Worm (Caenorhabditis elegans) whole organism, L2 larva: ENCODE measurements around the gene unc-51.
A peak's percentile ranks its signal among the peaks of the same experiment; 100 is the strongest.

Experiments used
- F13H6.1 ChIP-seq: sonication (generic microtip); optimal IDR thresholded peaks from 2 replicates; lab custom pipeline; 2016; ENCODE audit warnings: missing genetic modification characterization, missing compliant biosample characterization
- R02D3.7 ChIP-seq: fragments of 150-350 bp; optimal IDR thresholded peaks from 2 replicates; lab custom pipeline; 2014; ENCODE audit warnings: missing biosample characterization, missing genetic modification characterization
- Y55F3AM.14 ChIP-seq: fragments of 200-800 bp; sonication (Bioruptor generic); optimal IDR thresholded peaks from 2 replicates; lab custom pipeline; 2018; ENCODE audit warnings: mild to moderate bottlenecking, missing genetic modification characterization, missing compliant biosample characterization
- ZK546.5 ChIP-seq: sonication (generic microtip); optimal IDR thresholded peaks from 2 replicates; lab custom pipeline; 2017; ENCODE audit warnings: missing biosample characterization, missing genetic modification characterization
- aly-2 ChIP-seq: fragments of 150-350 bp; optimal IDR thresholded peaks from 2 replicates; lab custom pipeline; 2014; ENCODE audit warnings: missing biosample characterization, missing genetic modification characterization
- ama-1 ChIP-seq: fragments of 150-350 bp; optimal IDR thresholded peaks from 2 replicates; lab custom pipeline; 2018; ENCODE audit warnings: inconsistent platforms
- ceh-16 ChIP-seq: fragments of 150-350 bp; optimal IDR thresholded peaks from 2 replicates; lab custom pipeline; 2014; ENCODE audit warnings: missing biosample characterization, missing genetic modification characterization
- ceh-82 ChIP-seq: fragments of 150-350 bp; optimal IDR thresholded peaks from 2 replicates; lab custom pipeline; 2014; ENCODE audit warnings: missing biosample characterization, missing genetic modification characterization
- crh-2 ChIP-seq: sonication (generic microtip); optimal IDR thresholded peaks from 2 replicates; lab custom pipeline; 2017; ENCODE audit warnings: missing biosample characterization, missing genetic modification characterization
- dmd-4 ChIP-seq: sonication (generic microtip); optimal IDR thresholded peaks from 2 replicates; lab custom pipeline; 2017; ENCODE audit warnings: missing biosample characterization, missing genetic modification characterization
- egl-27 ChIP-seq: sonication (generic microtip); optimal IDR thresholded peaks from 3 replicates; lab custom pipeline; 2017; ENCODE audit warnings: missing biosample characterization, missing genetic modification reagents, missing genetic modification characterization
- elt-1 ChIP-seq: fragments of 150-350 bp; optimal IDR thresholded peaks from 2 replicates; lab custom pipeline; 2014; ENCODE audit warnings: missing biosample characterization, missing genetic modification characterization
- elt-3 ChIP-seq: sonication (generic microtip); optimal IDR thresholded peaks from 2 replicates; lab custom pipeline; 2017; ENCODE audit warnings: missing biosample characterization, missing genetic modification characterization
- fos-1 ChIP-seq: fragments of 150-350 bp; optimal IDR thresholded peaks from 2 replicates; lab custom pipeline; 2014; ENCODE audit warnings: missing biosample characterization, missing genetic modification characterization
- gmeb-1 ChIP-seq: fragments of 150-350 bp; optimal IDR thresholded peaks from 2 replicates; lab custom pipeline; 2014; ENCODE audit warnings: missing biosample characterization, missing genetic modification characterization
- lin-11 ChIP-seq: fragments of 150-350 bp; sonication (generic microtip); optimal IDR thresholded peaks from 2 replicates; lab custom pipeline; 2014; ENCODE audit warnings: missing biosample characterization, missing genetic modification characterization, inconsistent platforms, mixed read lengths
- lin-13 ChIP-seq: fragments of 150-350 bp; optimal IDR thresholded peaks from 2 replicates; lab custom pipeline; 2014; ENCODE audit warnings: missing biosample characterization, missing genetic modification reagents, missing genetic modification characterization
- mab-5 ChIP-seq: fragments of 150-350 bp; optimal IDR thresholded peaks from 2 replicates; lab custom pipeline; 2014; ENCODE audit warnings: missing biosample characterization, missing genetic modification characterization
- mbf-1 ChIP-seq: sonication (generic microtip); optimal IDR thresholded peaks from 2 replicates; lab custom pipeline; 2017; ENCODE audit warnings: missing biosample characterization, missing genetic modification characterization
- mdl-1 ChIP-seq, 2 experiments: fragments of 150-350 bp in 1 of 2; sonication (generic microtip) in 1 of 2; optimal IDR thresholded peaks; 2 replicates each; lab custom pipeline; 2017; ENCODE audit warnings: missing biosample characterization in 2 of 2, missing genetic modification characterization in 2 of 2
- nhr-11 ChIP-seq: fragments of 150-350 bp; optimal IDR thresholded peaks from 2 replicates; lab custom pipeline; 2014; ENCODE audit warnings: missing biosample characterization, missing genetic modification characterization
- nhr-12 ChIP-seq: fragments of 150-350 bp; optimal IDR thresholded peaks from 2 replicates; lab custom pipeline; 2014; ENCODE audit warnings: missing biosample characterization, missing genetic modification characterization
- nhr-129 ChIP-seq: fragments of 150-350 bp; optimal IDR thresholded peaks from 2 replicates; lab custom pipeline; 2014; ENCODE audit warnings: missing biosample characterization, missing genetic modification characterization
- nhr-21 ChIP-seq: fragments of 150-350 bp; optimal IDR thresholded peaks from 2 replicates; lab custom pipeline; 2014; ENCODE audit warnings: missing biosample characterization, missing genetic modification characterization
- nhr-23 ChIP-seq: fragments of 150-350 bp; optimal IDR thresholded peaks from 2 replicates; lab custom pipeline; 2014; ENCODE audit warnings: missing biosample characterization, missing genetic modification reagents, missing genetic modification characterization
- nhr-237 ChIP-seq: fragments of 150-350 bp; optimal IDR thresholded peaks from 2 replicates; lab custom pipeline; 2014; ENCODE audit warnings: missing biosample characterization, missing genetic modification characterization
- nhr-77 ChIP-seq: fragments of 150-350 bp; optimal IDR thresholded peaks from 2 replicates; lab custom pipeline; 2014; ENCODE audit warnings: missing biosample characterization, missing genetic modification characterization
- peb-1 ChIP-seq: fragments of 150-350 bp; optimal IDR thresholded peaks from 2 replicates; lab custom pipeline; 2014; ENCODE audit warnings: missing biosample characterization, missing genetic modification characterization
- sem-4 ChIP-seq: fragments of 150-350 bp; optimal IDR thresholded peaks from 2 replicates; lab custom pipeline; 2014; ENCODE audit warnings: missing biosample characterization, missing genetic modification reagents, missing genetic modification characterization
- sma-9 ChIP-seq, 2 experiments: fragments of 150-350 bp in 1 of 2; sonication (generic microtip) in 1 of 2; optimal IDR thresholded peaks; 2 replicates each; lab custom pipeline; 2014 to 2016; ENCODE audit warnings: missing genetic modification characterization in 2 of 2, mild to moderate bottlenecking in 1 of 2, missing biosample characterization in 1 of 2, missing compliant biosample characterization in 1 of 2, missing genetic modification reagents in 1 of 2, moderate library complexity in 1 of 2
- snpc-4 ChIP-seq: fragments of 150-350 bp; optimal IDR thresholded peaks from 2 replicates; lab custom pipeline; 2014; ENCODE audit warnings: missing biosample characterization, missing genetic modification characterization
- unc-39 ChIP-seq: fragments of 150-350 bp; optimal IDR thresholded peaks from 2 replicates; lab custom pipeline; 2014; ENCODE audit warnings: missing biosample characterization, missing genetic modification characterization
- unc-55 ChIP-seq: fragments of 150-350 bp; sonication (generic microtip); optimal IDR thresholded peaks from 3 replicates; lab custom pipeline; 2014; ENCODE audit warnings: missing biosample characterization, missing genetic modification reagents, missing genetic modification characterization
- ztf-11 ChIP-seq: sonication (generic microtip); optimal IDR thresholded peaks from 2 replicates; lab custom pipeline; 2017; ENCODE audit warnings: missing biosample characterization, missing genetic modification characterization
- ztf-4 ChIP-seq: fragments of 150-350 bp; optimal IDR thresholded peaks from 2 replicates; lab custom pipeline; 2014; ENCODE audit warnings: missing biosample characterization, missing genetic modification characterization

unc-51 gene

DNA sequence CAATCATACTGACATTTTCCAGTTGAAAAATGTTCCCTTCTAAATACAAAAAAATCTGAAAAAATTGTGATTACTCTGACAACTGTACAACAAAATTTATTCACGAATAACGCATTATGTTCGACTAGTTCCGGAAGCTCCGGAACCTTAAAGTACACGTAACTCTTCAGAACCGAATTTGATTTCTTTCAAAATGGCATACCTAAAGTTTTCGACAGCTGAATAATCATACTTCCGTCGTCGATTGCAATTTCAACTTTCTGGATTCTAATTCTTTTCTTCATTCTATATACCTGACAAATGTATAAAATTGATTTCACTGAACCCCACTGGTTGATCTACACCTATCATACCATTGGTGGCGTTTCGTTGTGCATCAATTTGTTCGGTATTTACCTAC lies 16.6 kb downstream of the unc-51 start, which contains the start of gene sri-67:
sri-67 (plus strand) TSS at position 301 of the 400 bp plus-strand sequence.
- no peak for TF ChIP-seq aly-2 (tag; lab: Kevin White, UChicago)
- TF ChIP-seq elt-3 (tag; lab: Kevin White, UChicago): no peak
- no peak for TF ChIP-seq R02D3.7 (tag; lab: Kevin White, UChicago)
- TF ChIP-seq egl-27 (tag; lab: Kevin White, UChicago): no peak
- TF ChIP-seq nhr-23: no peak
- TF ChIP-seq nhr-129: no peak
- no peak for TF ChIP-seq ZK546.5 (tag; lab: Kevin White, UChicago)
- TF ChIP-seq dmd-4: no peak
- TF ChIP-seq gmeb-1 (tag; lab: Kevin White, UChicago): no peak
- no peak for TF ChIP-seq sma-9 (GFP tag; optimal IDR thresholded peaks at IDR 0.05; lab: Kevin White, UChicago)
- TF ChIP-seq sma-9 (tag; optimal IDR thresholded peaks at IDR 0.05; lab: Kevin White, UChicago): no peak
- no peak for TF ChIP-seq mbf-1 (tag; lab: Kevin White, UChicago)
- no peak for TF ChIP-seq ztf-4 (tag; lab: Kevin White, UChicago)
- TF ChIP-seq, all 48 proteins: peak for 0

DNA sequence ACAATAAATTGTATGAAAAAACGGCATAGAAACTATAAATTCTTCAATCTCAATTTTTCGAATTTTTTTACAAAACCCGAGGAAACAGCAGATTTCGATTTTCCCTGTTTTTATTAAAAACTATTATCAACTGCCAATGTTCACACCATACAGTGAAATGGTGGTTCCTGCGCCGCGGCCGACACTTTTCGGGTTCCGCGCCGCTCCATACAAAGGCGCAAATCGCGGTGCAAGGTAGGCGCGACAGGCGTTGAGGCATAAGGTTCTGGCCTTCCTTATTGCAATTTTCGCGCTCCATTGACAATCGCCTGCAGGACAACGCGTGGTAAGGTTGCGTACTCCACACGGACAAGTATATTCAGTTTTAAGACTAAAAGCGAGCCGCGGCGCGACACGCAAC lies 17.5 kb downstream of the unc-51 start:
- TF ChIP-seq crh-2 (tag; lab: Kevin White, UChicago): no peak
- no peak for TF ChIP-seq ceh-82
- no peak for TF ChIP-seq F13H6.1 (tag; lab: Kevin White, UChicago)
- no peak for TF ChIP-seq R02D3.7 (tag; lab: Kevin White, UChicago)
- no peak for TF ChIP-seq dmd-4
- TF ChIP-seq elt-3 (tag; lab: Kevin White, UChicago): no peak
- no peak for TF ChIP-seq nhr-12 (tag; lab: Kevin White, UChicago)
- TF ChIP-seq ceh-16 (tag; lab: Kevin White, UChicago): no peak
- no peak for TF ChIP-seq mab-5
- TF ChIP-seq nhr-129: no peak
- no peak for TF ChIP-seq ztf-11

DNA sequence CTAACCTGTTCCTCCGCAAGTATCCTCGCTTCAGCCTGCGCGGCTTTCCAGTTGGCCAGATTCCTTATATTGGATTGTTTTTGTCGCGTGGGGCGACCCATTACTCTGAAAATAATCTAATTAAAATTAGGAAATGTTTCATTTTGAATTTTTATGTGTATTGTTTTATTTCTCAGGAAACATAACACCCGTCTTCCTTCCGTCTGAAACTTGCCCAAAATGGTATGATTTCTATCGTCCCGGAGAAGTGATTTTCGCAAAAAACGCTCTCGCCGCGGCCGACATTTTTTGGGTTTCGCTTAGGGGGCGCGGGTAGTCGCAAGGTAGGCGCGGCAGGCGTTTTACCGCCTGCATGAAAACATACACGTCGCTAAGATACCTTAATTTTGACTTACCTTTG lies 18.1 kb downstream of the unc-51 start, which contains the start of gene clec-260:
clec-260 (minus strand) TSS at position 101 of the 400 bp plus-strand sequence.
- TF ChIP-seq elt-1 (tag; lab: Kevin White, UChicago): no peak
- no peak for TF ChIP-seq unc-39 (tag; lab: Kevin White, UChicago)
- no peak for TF ChIP-seq dmd-4
- no peak for TF ChIP-seq ceh-16 (tag; lab: Kevin White, UChicago)
- TF ChIP-seq sem-4 (tag; lab: Kevin White, UChicago): no peak
- TF ChIP-seq aly-2 (tag; lab: Kevin White, UChicago): no peak
- TF ChIP-seq lin-11 (tag; lab: Kevin White, UChicago): no peak
- TF ChIP-seq unc-55 (GFP tag; lab: Kevin White, UChicago): no peak
- TF ChIP-seq Y55F3AM.14 (GFP tag; lab: Kevin White, UChicago): no peak
- no peak for TF ChIP-seq lin-13
- TF ChIP-seq ztf-4 (tag; lab: Kevin White, UChicago): no peak
- TF ChIP-seq R02D3.7 (tag; lab: Kevin White, UChicago): no peak
- TF ChIP-seq nhr-129: no peak
- TF ChIP-seq ama-1 (lab: Kevin White, UChicago): no peak
- no peak for TF ChIP-seq snpc-4 (tag; lab: Kevin White, UChicago)
- TF ChIP-seq peb-1 (tag; lab: Kevin White, UChicago): no peak

DNA sequence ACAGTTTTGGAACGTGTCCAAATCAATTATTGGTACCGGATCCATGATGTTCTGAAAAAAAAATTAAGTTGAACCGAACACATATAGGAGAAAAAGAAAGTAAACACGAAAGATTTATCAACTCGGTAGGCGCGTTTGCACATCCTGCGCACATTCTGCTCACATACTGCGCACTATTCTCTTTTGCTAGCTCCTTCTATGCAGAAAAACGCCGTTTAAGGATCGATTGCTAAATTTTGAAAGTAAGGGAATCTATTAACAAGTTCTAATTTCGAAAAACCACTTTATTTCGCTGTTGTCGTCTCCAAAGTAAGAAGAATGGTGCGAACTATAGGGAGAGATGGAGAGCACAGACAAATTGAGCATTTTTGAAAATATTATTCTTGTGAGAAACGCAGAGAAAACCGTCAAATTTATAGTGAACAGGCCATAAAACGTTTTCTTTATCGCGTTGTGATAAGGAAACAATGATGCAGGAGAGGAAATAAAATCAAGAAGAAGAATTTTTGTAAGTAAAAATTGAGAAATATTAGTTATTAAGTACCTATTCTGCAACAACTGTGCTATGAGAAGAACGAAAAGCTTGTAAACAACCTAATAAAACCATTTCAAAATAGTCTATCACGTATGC lies 22.3 kb downstream of the unc-51 start, which contains the start of gene Y60A3A.24:
Y60A3A.24 (minus strand) TSS at position 51 of the 631 bp plus-strand sequence.
- no peak for TF ChIP-seq peb-1 (tag; lab: Kevin White, UChicago)
- TF ChIP-seq nhr-11 (tag; lab: Kevin White, UChicago): no peak
- TF ChIP-seq mdl-1 (tag; optimal IDR thresholded peaks at IDR 0.05; lab: Kevin White, UChicago): no peak
- TF ChIP-seq aly-2 (tag; lab: Kevin White, UChicago): no peak
- no peak for TF ChIP-seq nhr-77
- TF ChIP-seq ztf-4 (tag; lab: Kevin White, UChicago): no peak
- TF ChIP-seq nhr-21 (tag; lab: Kevin White, UChicago): no peak
- peak; percentile 24 for TF ChIP-seq crh-2 (tag; lab: Kevin White, UChicago)
- no peak for TF ChIP-seq ZK546.5 (tag; lab: Kevin White, UChicago)
- TF ChIP-seq nhr-237 (tag; lab: Kevin White, UChicago): no peak
- no peak for TF ChIP-seq snpc-4 (tag; lab: Kevin White, UChicago)
- TF ChIP-seq gmeb-1 (tag; lab: Kevin White, UChicago): peak; percentile 25
- TF ChIP-seq F13H6.1 (tag; lab: Kevin White, UChicago): no peak
- TF ChIP-seq fos-1 (tag; lab: Kevin White, UChicago): peak; percentile 80
- TF ChIP-seq mbf-1 (tag; lab: Kevin White, UChicago): no peak
